Worm (Caenorhabditis elegans) whole organism, L3 larva: ENCODE results near the gene R05F9.9.

ENCODE experiments used
- ceh-82 ChIP-seq: fragments of 150-350 bp; optimal IDR thresholded peaks from 2 replicates; lab custom pipeline; 2014; ENCODE audit warnings: missing biosample characterization, missing genetic modification characterization
- nhr-11 ChIP-seq: fragments of 150-350 bp; optimal IDR thresholded peaks from 2 replicates; lab custom pipeline; 2014; ENCODE audit warnings: missing biosample characterization, missing genetic modification characterization
- pqm-1 ChIP-seq: fragments of 150-350 bp; optimal IDR thresholded peaks from 2 replicates; lab custom pipeline; 2017; ENCODE audit warnings: missing biosample characterization, missing genetic modification characterization, inconsistent platforms
- sea-2 ChIP-seq: fragments of 150-350 bp; sonication (generic microtip); optimal IDR thresholded peaks from 4 replicates; lab custom pipeline; 2014; ENCODE audit warnings: missing biosample characterization, missing genetic modification reagents, missing genetic modification characterization

ce11 chrII:4855489-4855888 lies 46.4 kb downstream of the R05F9.9 start:
- TF ChIP-seq pqm-1 (tag; lab: Kevin White, UChicago) (no peak), sea-2 (GFP tag; lab: Kevin White, UChicago) (no peak), nhr-11 (no peak), ceh-82 (tag; lab: Kevin White, UChicago) (no peak)
